Worm (Caenorhabditis elegans): ENCODE results near the gene nlp-76.
A peak's percentile ranks its signal among the peaks of the same experiment; 100 is the strongest.

- TF ChIP-seq mxl-1 (tag; optimal IDR thresholded peaks at IDR 0.05) (no peak), B0019.2 (GFP tag; conservative IDR thresholded peaks at IDR 0.05) (no peak), hrde-1 (tag; optimal IDR thresholded peaks at IDR 0.05; ENCODE audit: borderline replicate concordance) (no peak), D2030.7 (GFP tag; IDR thresholded peaks at IDR 0.05) (no peak), nhr-80 (tag; optimal IDR thresholded peaks at IDR 0.05) (peak; percentile 27), unc-130 (GFP tag; optimal IDR thresholded peaks at IDR 0.05) (no peak)
These were observed 4.3 kb upstream of the nlp-76 start, which contains the start of gene nhr-17 for ce11 chrX:12667804-12668511.

Data from whole organism, young adult.